Worm (Caenorhabditis elegans): ENCODE measurements around the gene F42H10.3.

ce11 chrIII:8437763-8438414 is 46.1 kb upstream of the F42H10.3 start:
- no peak for TF ChIP-seq klf-2 (GFP tag; conservative IDR thresholded peaks at IDR 0.05)
- no peak for TF ChIP-seq T22C8.4 (GFP tag; IDR thresholded peaks at IDR 0.05)
- no peak for TF ChIP-seq flt-1 (GFP tag; IDR thresholded peaks at IDR 0.05)
- no peak for TF ChIP-seq tab-1 (GFP tag; IDR thresholded peaks at IDR 0.05)
- no peak for TF ChIP-seq med-1 (GFP tag; optimal IDR thresholded peaks at IDR 0.05; ENCODE audit: insufficient read depth)
- TF ChIP-seq ref-1 (GFP tag; conservative IDR thresholded peaks at IDR 0.05), result no peak
- TF ChIP-seq ztf-23 (GFP tag; IDR thresholded peaks at IDR 0.05), result no peak
- TF ChIP-seq cog-1 (tag; optimal IDR thresholded peaks at IDR 0.05), result no peak

All from whole organism, midembryonic.